Worm (Caenorhabditis elegans) whole organism, late embryonic: Measurements from ENCODE around the gene Y43F8B.29.

Source experiments
- C38D4.7 ChIP-seq: fragments of 200-800 bp; sonication (Bioruptor generic); optimal IDR thresholded peaks from 2 replicates; lab custom pipeline; 2018; ENCODE audit warnings: mild to moderate bottlenecking, missing genetic modification characterization, moderate library complexity, missing compliant biosample characterization
- F13H6.1 ChIP-seq: sonication (generic microtip); optimal IDR thresholded peaks from 2 replicates; lab custom pipeline; 2016; ENCODE audit warnings: missing genetic modification characterization, missing compliant biosample characterization
- T23F11.4 ChIP-seq: fragments of 200-800 bp; sonication (Bioruptor generic); optimal IDR thresholded peaks from 2 replicates; lab custom pipeline; 2018; ENCODE audit warnings: mild to moderate bottlenecking, missing genetic modification characterization, missing compliant biosample characterization
- ahr-1 ChIP-seq: sonication (generic microtip); optimal IDR thresholded peaks from 2 replicates; lab custom pipeline; 2016; ENCODE audit warnings: missing genetic modification characterization, missing compliant biosample characterization
- ama-1 ChIP-seq: fragments of 150-350 bp; optimal IDR thresholded peaks from 2 replicates; lab custom pipeline; 2014
- ceh-18 ChIP-seq: sonication (generic microtip); optimal IDR thresholded peaks from 2 replicates; lab custom pipeline; 2016; ENCODE audit warnings: missing genetic modification characterization, missing compliant biosample characterization
- ceh-19 ChIP-seq: fragments of 200-800 bp; sonication (Bioruptor generic); optimal IDR thresholded peaks from 2 replicates; lab custom pipeline; 2018; ENCODE audit warnings: mild to moderate bottlenecking, missing genetic modification characterization, missing compliant biosample characterization
- ceh-22 ChIP-seq: sonication (generic microtip); optimal IDR thresholded peaks from 2 replicates; lab custom pipeline; 2017; ENCODE audit warnings: missing biosample characterization, missing genetic modification characterization
- ceh-30 ChIP-seq: fragments of 150-350 bp; optimal IDR thresholded peaks from 2 replicates; lab custom pipeline; 2014; ENCODE audit warnings: missing biosample characterization, missing genetic modification characterization
- ceh-31 ChIP-seq: sonication (generic microtip); optimal IDR thresholded peaks from 2 replicates; lab custom pipeline; 2016; ENCODE audit warnings: missing genetic modification characterization, missing compliant biosample characterization
- ceh-34 ChIP-seq: sonication (generic microtip); optimal IDR thresholded peaks from 2 replicates; lab custom pipeline; 2016; ENCODE audit warnings: mild to moderate bottlenecking, missing genetic modification characterization, missing compliant biosample characterization
- ceh-48 ChIP-seq: sonication (generic microtip); optimal IDR thresholded peaks from 2 replicates; lab custom pipeline; 2016; ENCODE audit warnings: missing genetic modification characterization, inconsistent platforms, missing compliant biosample characterization
- che-1 ChIP-seq: sonication (generic microtip); optimal IDR thresholded peaks from 2 replicates; lab custom pipeline; 2016; ENCODE audit warnings: mild to moderate bottlenecking, missing genetic modification characterization, missing compliant biosample characterization
- dmd-4 ChIP-seq: sonication (generic microtip); optimal IDR thresholded peaks from 2 replicates; lab custom pipeline; 2016; ENCODE audit warnings: borderline replicate concordance, missing genetic modification characterization, missing compliant biosample characterization
- elt-2 ChIP-seq: sonication (generic microtip); optimal IDR thresholded peaks from 2 replicates; lab custom pipeline; 2016; ENCODE audit warnings: missing genetic modification reagents, missing genetic modification characterization, missing compliant biosample characterization
- fax-1 ChIP-seq: sonication (generic microtip); optimal IDR thresholded peaks from 2 replicates; lab custom pipeline; 2016; ENCODE audit warnings: missing genotype, missing genetic modification characterization, missing compliant biosample characterization
- fkh-10 ChIP-seq: fragments of 150-350 bp; optimal IDR thresholded peaks from 2 replicates; lab custom pipeline; 2014; ENCODE audit warnings: missing biosample characterization, missing genetic modification reagents, missing genetic modification characterization
- gmeb-2 ChIP-seq: sonication (generic microtip); optimal IDR thresholded peaks from 2 replicates; lab custom pipeline; 2016; ENCODE audit warnings: missing genetic modification characterization, inconsistent platforms, missing compliant biosample characterization
- hlh-15 ChIP-seq: sonication (generic microtip); optimal IDR thresholded peaks from 2 replicates; lab custom pipeline; 2016; ENCODE audit warnings: missing genetic modification characterization, missing compliant biosample characterization
- hlh-8 ChIP-seq: sonication (generic microtip); optimal IDR thresholded peaks from 2 replicates; lab custom pipeline; 2016; ENCODE audit warnings: missing genotype, missing genetic modification characterization, missing compliant biosample characterization
- lim-6 ChIP-seq: sonication (generic microtip); optimal IDR thresholded peaks from 2 replicates; lab custom pipeline; 2016; ENCODE audit warnings: missing genetic modification characterization, missing compliant biosample characterization
- lin-11 ChIP-seq: fragments of 200-800 bp; sonication (Bioruptor generic); optimal IDR thresholded peaks from 2 replicates; lab custom pipeline; 2018; ENCODE audit warnings: mild to moderate bottlenecking, missing genetic modification characterization, missing compliant biosample characterization
- madf-2 ChIP-seq: sonication (generic microtip); optimal IDR thresholded peaks from 2 replicates; lab custom pipeline; 2017; ENCODE audit warnings: missing genetic modification characterization, missing compliant biosample characterization
- mec-3 ChIP-seq: sonication (generic microtip); optimal IDR thresholded peaks from 2 replicates; lab custom pipeline; 2016; ENCODE audit warnings: borderline replicate concordance, missing genetic modification characterization, missing compliant biosample characterization
- nfya-1 ChIP-seq: sonication (generic microtip); optimal IDR thresholded peaks from 2 replicates; lab custom pipeline; 2017; ENCODE audit warnings: missing genetic modification characterization, mild to moderate bottlenecking, missing compliant biosample characterization, antibody characterized with exemption, moderate library complexity
- nhr-11 ChIP-seq: fragments of 150-350 bp; optimal IDR thresholded peaks from 2 replicates; lab custom pipeline; 2014; ENCODE audit warnings: missing biosample characterization, missing genetic modification characterization
- pha-2 ChIP-seq: sonication (generic microtip); optimal IDR thresholded peaks from 2 replicates; lab custom pipeline; 2017; ENCODE audit warnings: mild to moderate bottlenecking, missing genetic modification characterization, missing compliant biosample characterization
- pqm-1 ChIP-seq: sonication (generic microtip); optimal IDR thresholded peaks from 2 replicates; lab custom pipeline; 2016; ENCODE audit warnings: missing genetic modification characterization, missing compliant biosample characterization
- pros-1 ChIP-seq: fragments of 150-350 bp; optimal IDR thresholded peaks from 2 replicates; lab custom pipeline; 2014; ENCODE audit warnings: missing biosample characterization, missing genetic modification reagents, missing genetic modification characterization
- ref-2 ChIP-seq: sonication (generic microtip); optimal IDR thresholded peaks from 2 replicates; lab custom pipeline; 2016; ENCODE audit warnings: missing genetic modification characterization, missing compliant biosample characterization
- sdc-2 ChIP-seq: sonication (generic microtip); optimal IDR thresholded peaks from 2 replicates; lab custom pipeline; 2016; ENCODE audit warnings: missing genotype, missing genetic modification characterization, missing compliant biosample characterization
- syd-9 ChIP-seq: sonication (generic microtip); optimal IDR thresholded peaks from 2 replicates; lab custom pipeline; 2016; ENCODE audit warnings: mild to moderate bottlenecking, missing genetic modification characterization, moderate library complexity, missing compliant biosample characterization
- unc-3 ChIP-seq, 2 experiments: fragments of 200-800 bp in 1 of 2; sonication (Bioruptor generic) in 1 of 2; sonication (generic microtip) in 1 of 2; conservative IDR thresholded peaks in 1 of 2; optimal IDR thresholded peaks in 1 of 2; 2 replicates each; pipeline versions ENCODE4 v1.3.6 to Lab custom; 2016 to 2022; ENCODE audit warnings: missing compliant biosample characterization in 2 of 2, missing genetic modification characterization in 2 of 2, missing genetic modification reagents in 1 of 2
- unc-86 ChIP-seq: sonication (generic microtip); optimal IDR thresholded peaks from 2 replicates; lab custom pipeline; 2016; ENCODE audit warnings: missing genetic modification characterization, missing compliant biosample characterization
- zip-5 ChIP-seq: sonication (generic microtip); optimal IDR thresholded peaks from 2 replicates; lab custom pipeline; 2016; ENCODE audit warnings: missing genetic modification characterization, missing compliant biosample characterization
- ztf-16 ChIP-seq: sonication (generic microtip); optimal IDR thresholded peaks from 2 replicates; lab custom pipeline; 2017; ENCODE audit warnings: missing genetic modification characterization, missing compliant biosample characterization

Gene Y43F8B.29

ce11 chrV:19491302-19491701 lies at the start of gene Y43F8B.29:
TSS of gene Y43F8B.29 (plus strand) at chrV:19491602.
- TF ChIP-seq ahr-1, result no peak
- TF ChIP-seq ceh-18 (tag; lab: Kevin White, UChicago), result no peak
- no peak for TF ChIP-seq fax-1
- TF ChIP-seq pha-2, result no peak
- no peak for TF ChIP-seq dmd-4 (tag; lab: Kevin White, UChicago)
- TF ChIP-seq ref-2 (tag; lab: Kevin White, UChicago), result no peak
- no peak for TF ChIP-seq nfya-1 (tag; lab: Kevin White, UChicago)
- TF ChIP-seq nhr-11 (tag; lab: Kevin White, UChicago), result no peak

DNA sequence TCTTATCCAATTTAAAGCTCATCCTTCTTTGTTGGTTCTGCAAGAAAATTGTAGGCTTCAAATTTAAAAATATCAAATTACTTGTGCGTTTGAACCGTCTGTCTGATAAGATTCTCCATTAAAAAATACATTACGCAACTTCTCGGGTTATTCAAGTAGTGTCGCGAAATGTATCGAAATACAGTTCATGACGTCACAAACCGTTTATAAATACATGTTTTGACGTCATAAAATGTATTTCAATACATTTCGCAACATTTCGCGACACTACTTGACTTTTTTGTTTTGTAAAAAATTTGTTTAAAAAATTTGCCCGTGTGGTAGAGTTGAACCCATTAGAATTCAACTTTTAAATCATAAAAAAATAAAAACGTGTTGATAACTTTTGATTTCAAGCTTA lies 47.8 kb upstream of the Y43F8B.29 start:
- TF ChIP-seq ceh-30 (tag; lab: Kevin White, UChicago) (no peak), mec-3 (no peak), nfya-1 (tag; lab: Kevin White, UChicago) (no peak), syd-9 (tag; lab: Kevin White, UChicago) (no peak)

- TF ChIP-seq elt-2 (tag; lab: Kevin White, UChicago), result no peak
- TF ChIP-seq unc-3 (GFP tag; conservative IDR thresholded peaks at IDR 0.05; lab: Robert Waterston, UW), result no peak
- TF ChIP-seq unc-3 (tag; optimal IDR thresholded peaks at IDR 0.05; lab: Kevin White, UChicago), result no peak
- no peak for TF ChIP-seq fkh-10 (GFP tag; lab: Kevin White, UChicago)
- no peak for TF ChIP-seq madf-2
- no peak for TF ChIP-seq lin-11
- no peak for TF ChIP-seq sdc-2 (tag; lab: Kevin White, UChicago)
- no peak for TF ChIP-seq ceh-31 (tag; lab: Kevin White, UChicago)
- no peak for TF ChIP-seq che-1
- no peak for TF ChIP-seq nhr-11 (tag; lab: Kevin White, UChicago)
- TF ChIP-seq syd-9 (tag; lab: Kevin White, UChicago), result no peak
- no peak for TF ChIP-seq pha-2
- TF ChIP-seq ama-1 (lab: Kevin White, UChicago), result no peak
- TF ChIP-seq hlh-15 (tag; lab: Kevin White, UChicago), result no peak
- TF ChIP-seq pros-1 (tag; lab: Kevin White, UChicago), result no peak
- no peak for TF ChIP-seq dmd-4 (tag; lab: Kevin White, UChicago)
- TF ChIP-seq unc-86, result no peak
- TF ChIP-seq, all 69 proteins: peak for 0
These were observed 46.0 kb upstream of the Y43F8B.29 start, which contains the start of gene M04C3.1 for ce11 chrV:19445442-19445841. TSS of gene M04C3.1 (minus strand) at chrV:19445605.

ce11 chrV:19448805-19449204 lies 42.6 kb upstream of the Y43F8B.29 start, which contains the start of gene M04C3.2:
TSS of gene M04C3.2 (minus strand) at chrV:19448905.
- no peak for TF ChIP-seq pqm-1
- TF ChIP-seq zip-5, result no peak
- no peak for TF ChIP-seq lim-6 (tag; lab: Kevin White, UChicago)
- TF ChIP-seq ceh-19, result no peak
- TF ChIP-seq F13H6.1, result no peak
- no peak for TF ChIP-seq gmeb-2
- TF ChIP-seq hlh-8 (tag; lab: Kevin White, UChicago), result no peak
- TF ChIP-seq mec-3, result no peak
- TF ChIP-seq ceh-48 (tag; lab: Kevin White, UChicago), result no peak
- no peak for TF ChIP-seq ceh-34 (tag; lab: Kevin White, UChicago)
- no peak for TF ChIP-seq ceh-18 (tag; lab: Kevin White, UChicago)
- no peak for TF ChIP-seq ahr-1
- no peak for TF ChIP-seq T23F11.4 (GFP tag; lab: Kevin White, UChicago)
- TF ChIP-seq hlh-15 (tag; lab: Kevin White, UChicago), result no peak
- TF ChIP-seq ztf-16 (tag; lab: Kevin White, UChicago), result no peak

ce11 chrV:19449544-19449943 lies 41.9 kb upstream of the Y43F8B.29 start, which contains the start of gene M04C3.5:
TSS of gene M04C3.5 (plus strand) at chrV:19449733.
- TF ChIP-seq ceh-19 (no peak), ceh-22 (tag; lab: Kevin White, UChicago) (no peak), elt-2 (tag; lab: Kevin White, UChicago) (peak; percentile 8), T23F11.4 (GFP tag; lab: Kevin White, UChicago) (no peak), C38D4.7 (GFP tag; lab: Kevin White, UChicago) (no peak)
- TF ChIP-seq, all 69 proteins: peak for 1
